Worm (Caenorhabditis elegans) whole organism, L4/young adult: Measurements from ENCODE around the gene srh-20.

Experiments used
- W03F9.2 ChIP-seq: fragments of 150-350 bp; optimal IDR thresholded peaks from 2 replicates; lab custom pipeline; 2014; ENCODE audit warnings: missing biosample characterization, missing genetic modification characterization
- dao-5 ChIP-seq: sonication (generic microtip); optimal IDR thresholded peaks from 2 replicates; lab custom pipeline; 2016; ENCODE audit warnings: missing genotype, missing genetic modification characterization, moderate library complexity, missing compliant biosample characterization
- him-1 ChIP-seq: sonication (generic microtip); optimal IDR thresholded peaks from 2 replicates; lab custom pipeline; 2016; ENCODE audit warnings: missing genotype, missing genetic modification reagents, missing genetic modification characterization, missing compliant biosample characterization

ce11 chrV:4937337-4937736 lies 12.6 kb downstream of the srh-20 start:
- no peak for TF ChIP-seq dao-5 (tag; lab: Kevin White, UChicago)
- TF ChIP-seq W03F9.2, result no peak
- no peak for TF ChIP-seq him-1
